Worm (Caenorhabditis elegans) whole organism, late embryonic: ENCODE data around the gene F21A3.11.

Experiments used
- ama-1 ChIP-seq: fragments of 150-350 bp; optimal IDR thresholded peaks from 2 replicates; lab custom pipeline; 2014
- ceh-19 ChIP-seq: fragments of 200-800 bp; sonication (Bioruptor generic); optimal IDR thresholded peaks from 2 replicates; lab custom pipeline; 2018; ENCODE audit warnings: mild to moderate bottlenecking, missing genetic modification characterization, missing compliant biosample characterization
- ceh-2 ChIP-seq: sonication (generic microtip); optimal IDR thresholded peaks from 2 replicates; lab custom pipeline; 2016; ENCODE audit warnings: missing genotype, missing genetic modification characterization, missing compliant biosample characterization
- fkh-10 ChIP-seq: fragments of 150-350 bp; optimal IDR thresholded peaks from 2 replicates; lab custom pipeline; 2014; ENCODE audit warnings: missing biosample characterization, missing genetic modification reagents, missing genetic modification characterization
- hlh-8 ChIP-seq: sonication (generic microtip); optimal IDR thresholded peaks from 2 replicates; lab custom pipeline; 2016; ENCODE audit warnings: missing genotype, missing genetic modification characterization, missing compliant biosample characterization
- nfya-1 ChIP-seq: sonication (generic microtip); optimal IDR thresholded peaks from 2 replicates; lab custom pipeline; 2017; ENCODE audit warnings: missing genetic modification characterization, mild to moderate bottlenecking, missing compliant biosample characterization, antibody characterized with exemption, moderate library complexity
- nhr-11 ChIP-seq: fragments of 150-350 bp; optimal IDR thresholded peaks from 2 replicates; lab custom pipeline; 2014; ENCODE audit warnings: missing biosample characterization, missing genetic modification characterization
- pax-1 ChIP-seq: fragments of 150-350 bp; optimal IDR thresholded peaks from 2 replicates; lab custom pipeline; 2014; ENCODE audit warnings: missing biosample characterization, missing genetic modification characterization
- pros-1 ChIP-seq: fragments of 150-350 bp; optimal IDR thresholded peaks from 2 replicates; lab custom pipeline; 2014; ENCODE audit warnings: missing biosample characterization, missing genetic modification reagents, missing genetic modification characterization

DNA sequence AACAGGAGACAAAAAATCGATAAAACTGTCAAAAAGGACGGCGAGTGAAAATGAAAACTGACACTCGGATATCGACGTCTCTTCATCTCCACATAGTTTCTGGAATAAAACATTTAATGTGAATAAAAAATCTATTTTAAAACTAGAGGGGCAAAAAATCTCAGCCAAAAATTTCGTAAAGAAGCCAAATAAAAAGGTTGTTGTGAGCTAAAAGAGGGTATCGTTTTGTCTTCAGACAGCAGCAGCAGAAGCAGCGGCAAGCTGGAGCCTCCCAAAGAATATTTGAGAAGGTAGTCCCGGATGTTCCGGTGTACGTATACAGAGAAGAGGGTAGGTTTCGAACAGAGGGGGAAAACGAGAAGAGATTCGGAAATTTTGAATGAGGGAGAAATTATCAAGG, 11.1 kb downstream of the F21A3.11 start, which contains the start of gene lgc-31:
- no peak for TF ChIP-seq pax-1 (tag; lab: Kevin White, UChicago)
- no peak for TF ChIP-seq ceh-19 (GFP tag; lab: Kevin White, UChicago)
- no peak for TF ChIP-seq nfya-1 (tag; lab: Kevin White, UChicago)
- TF ChIP-seq ama-1 (lab: Kevin White, UChicago), result no peak
- no peak for TF ChIP-seq pros-1 (tag; lab: Kevin White, UChicago)
- TF ChIP-seq hlh-8, result no peak
- no peak for TF ChIP-seq ceh-2
- TF ChIP-seq fkh-10 (GFP tag; lab: Kevin White, UChicago), result no peak
- TF ChIP-seq nhr-11 (tag; lab: Kevin White, UChicago), result no peak
